Worm (Caenorhabditis elegans): ENCODE data around the gene T12G3.4.

T12G3.4 gene

ce11 chrIV:12047552-12048347 is at the start of gene T12G3.4:
Gene T12G3.4, plus strand, starts transcription at chrIV:12048256.
- TF ChIP-seq F33H1.4 (GFP tag; IDR thresholded peaks at IDR 0.05) (peak; percentile 72), F22D6.2 (tag; optimal IDR thresholded peaks at IDR 0.05) (no peak), madf-6 (GFP tag; IDR thresholded peaks at IDR 0.05) (peak; percentile 88), Y53G8AR.9 (GFP tag; conservative IDR thresholded peaks at IDR 0.05) (no peak), Y67H2A.10 (GFP tag; conservative IDR thresholded peaks at IDR 0.05) (no peak), atf-7 (tag; optimal IDR thresholded peaks at IDR 0.05) (no peak), nfyb-1 (GFP tag; IDR thresholded peaks at IDR 0.05) (no peak), gei-17 (GFP tag; optimal IDR thresholded peaks at IDR 0.05) (no peak), ama-1 (optimal IDR thresholded peaks at IDR 0.05) (no peak), ama-1 (GFP tag; optimal IDR thresholded peaks at IDR 0.05) (no peak), aptf-2 (GFP tag; conservative IDR thresholded peaks at IDR 0.05) (no peak), repo-1 (tag; optimal IDR thresholded peaks at IDR 0.05) (no peak), nhr-90 (tag; optimal IDR thresholded peaks at IDR 0.05) (no peak), ccch-3 (GFP tag; optimal IDR thresholded peaks at IDR 0.05) (no peak), ceh-100 (GFP tag; IDR thresholded peaks at IDR 0.05) (no peak), hlh-26 (GFP tag; conservative IDR thresholded peaks at IDR 0.05) (no peak), pha-4 (tag; optimal IDR thresholded peaks at IDR 0.05) (no peak), hlh-12 (tag; optimal IDR thresholded peaks at IDR 0.05) (no peak), sptf-2 (GFP tag; optimal IDR thresholded peaks at IDR 0.05) (no peak), madf-8 (GFP tag; conservative IDR thresholded peaks at IDR 0.05) (peak; percentile 86), nhr-27 (tag; optimal IDR thresholded peaks at IDR 0.05) (no peak), ceh-58 (GFP tag; IDR thresholded peaks at IDR 0.05) (no peak), lin-26 (GFP tag; IDR thresholded peaks at IDR 0.05) (no peak), xnd-1 (tag; optimal IDR thresholded peaks at IDR 0.05) (peak; percentile 57), zfh-2 (GFP tag; conservative IDR thresholded peaks at IDR 0.05) (no peak), C17E4.6 (GFP tag; IDR thresholded peaks at IDR 0.05) (no peak), F55B11.4 (tag; optimal IDR thresholded peaks at IDR 0.05; ENCODE audit: borderline replicate concordance, insufficient read depth) (no peak), lir-1 (GFP tag; conservative IDR thresholded peaks at IDR 0.05) (no peak), ceh-91 (GFP tag; IDR thresholded peaks at IDR 0.05) (peak; percentile 64; the same call in 1 of the 2 replicates), D2030.7 (GFP tag; IDR thresholded peaks at IDR 0.05) (no peak), C06A6.2 (GFP tag; conservative IDR thresholded peaks at IDR 0.05) (no peak), B0019.2 (GFP tag; conservative IDR thresholded peaks at IDR 0.05) (no peak), lsl-1 (GFP tag; optimal IDR thresholded peaks at IDR 0.05) (peak; percentile 58), Y79H2A.3 (GFP tag; conservative IDR thresholded peaks at IDR 0.05) (no peak), ceh-40 (GFP tag; IDR thresholded peaks at IDR 0.05) (no peak), snpc-1.3 (tag; optimal IDR thresholded peaks at IDR 0.05; ENCODE audit: insufficient read depth) (no peak), nhr-80 (tag; optimal IDR thresholded peaks at IDR 0.05) (no peak), lin-35 (GFP tag; optimal IDR thresholded peaks at IDR 0.05) (no peak)

ce11 chrIV:12005090-12005770 is 42.8 kb upstream of the T12G3.4 start:
- TF ChIP-seq lin-40 (tag; optimal IDR thresholded peaks at IDR 0.05) (no peak), hrde-1 (tag; optimal IDR thresholded peaks at IDR 0.05; ENCODE audit: borderline replicate concordance) (peak; percentile 52), lin-26 (GFP tag; IDR thresholded peaks at IDR 0.05) (peak; percentile 80), egl-18 (GFP tag; IDR thresholded peaks at IDR 0.05) (0 out of 2 replicates have a peak, but pooled peaks have one; percentile 37), cebp-1 (GFP tag; IDR thresholded peaks at IDR 0.05) (no peak), cebp-1 (tag; optimal IDR thresholded peaks at IDR 0.05) (peak; percentile 35), C17E4.6 (GFP tag; IDR thresholded peaks at IDR 0.05) (no peak), let-607 (tag; optimal IDR thresholded peaks at IDR 0.05) (peak in 1 of 2 experiments; percentile 49), lsl-1 (GFP tag; optimal IDR thresholded peaks at IDR 0.05) (peak; percentile 40), snpc-4 (GFP tag; optimal IDR thresholded peaks at IDR 0.05) (peak; percentile 37), snpc-4 (tag; optimal IDR thresholded peaks at IDR 0.05) (peak in 3 of 4 experiments; percentile 14 to 70 (median 37)), F57A8.1 (GFP tag; optimal IDR thresholded peaks at IDR 0.05) (peak; percentile 30), ceh-58 (GFP tag; IDR thresholded peaks at IDR 0.05) (no peak)
